Fruit fly (Drosophila melanogaster) whole organism, embryonic: ENCODE measurements around the gene Col4a1.

Experiments
- Bteb2 ChIP-seq: fragments of 200-800 bp; sonication (Bioruptor generic); optimal IDR thresholded peaks from 2 replicates; lab custom pipeline; 2016; ENCODE audit warnings: missing biosample characterization, missing genetic modification characterization
- CG10267 ChIP-seq: fragments of 200-800 bp; sonication (Bioruptor generic); optimal IDR thresholded peaks from 2 replicates; lab custom pipeline; 2018; ENCODE audit warnings: missing biosample characterization, mild to moderate bottlenecking, missing genetic modification characterization, moderate library complexity
- CG10543 ChIP-seq: fragments of 200-800 bp; sonication (Bioruptor generic); optimal IDR thresholded peaks from 3 replicates; lab custom pipeline; 2017; ENCODE audit warnings: missing biosample characterization, mild to moderate bottlenecking, missing genetic modification characterization, moderate library complexity
- CG11560 ChIP-seq: fragments of 200-800 bp; sonication (Bioruptor generic); IDR thresholded peaks from 3 replicates; pipeline ENCODE4 v1.3.6; 2022; ENCODE audit warnings: missing biosample characterization, missing genetic modification characterization
- CG15601 ChIP-seq: fragments of 200-800 bp; sonication (Bioruptor generic); optimal IDR thresholded peaks from 3 replicates; lab custom pipeline; 2019; ENCODE audit warnings: missing biosample characterization, mild to moderate bottlenecking, missing genetic modification characterization, moderate library complexity
- CG16863 ChIP-seq: fragments of 200-800 bp; sonication (Bioruptor generic); optimal IDR thresholded peaks from 3 replicates; lab custom pipeline; 2016; ENCODE audit warnings: missing biosample characterization, missing genetic modification characterization
- CG2889 ChIP-seq: fragments of 200-800 bp; sonication (Bioruptor generic); IDR thresholded peaks from 3 replicates; pipeline ENCODE4 v1.3.6; 2022; ENCODE audit warnings: missing biosample characterization, missing genetic modification characterization
- CG31388 ChIP-seq: fragments of 200-800 bp; sonication (Bioruptor generic); optimal IDR thresholded peaks from 2 replicates; lab custom pipeline; 2016; ENCODE audit warnings: missing biosample characterization, missing genetic modification characterization
- CG32767 ChIP-seq: fragments of 200-800 bp; sonication (Bioruptor generic); IDR thresholded peaks from 2 replicates; pipeline ENCODE4 v1.3.6; 2022; ENCODE audit warnings: missing biosample characterization, missing genetic modification characterization
- CG33557 ChIP-seq: fragments of 200-800 bp; sonication (Bioruptor generic); optimal IDR thresholded peaks from 2 replicates; lab custom pipeline; 2019; ENCODE audit warnings: missing biosample characterization, mild to moderate bottlenecking, missing genetic modification characterization, moderate library complexity
- CG3838 ChIP-seq: fragments of 200-800 bp; sonication (Bioruptor generic); optimal IDR thresholded peaks from 3 replicates; lab custom pipeline; 2016; ENCODE audit warnings: missing biosample characterization, missing genetic modification characterization
- CG42726 ChIP-seq: fragments of 200-800 bp; sonication (Bioruptor generic); IDR thresholded peaks from 2 replicates; pipeline ENCODE4 v1.3.6; 2022; ENCODE audit warnings: missing biosample characterization, missing genetic modification characterization; ENCODE audit not compliant: partially characterized antibody
- CG7928 ChIP-seq: fragments of 200-800 bp; sonication (Bioruptor generic); optimal IDR thresholded peaks from 2 replicates; lab custom pipeline; 2017; ENCODE audit warnings: missing biosample characterization, mild to moderate bottlenecking, missing genetic modification characterization
- CG8388 ChIP-seq: fragments of 200-800 bp; sonication (Bioruptor generic); optimal IDR thresholded peaks from 2 replicates; lab custom pipeline; 2019; ENCODE audit warnings: missing biosample characterization, mild to moderate bottlenecking, missing genetic modification characterization, moderate library complexity
- CG8478 ChIP-seq: fragments of >200 bp; optimal IDR thresholded peaks from 2 replicates; lab custom pipeline; 2018
- CG9215 ChIP-seq: fragments of 200-800 bp; sonication (Bioruptor generic); IDR thresholded peaks from 2 replicates; pipeline ENCODE4 v1.3.6; 2022; ENCODE audit warnings: missing biosample characterization, missing genetic modification characterization
- Chrac-16 ChIP-seq: fragments of 200-800 bp; sonication (Bioruptor generic); optimal IDR thresholded peaks from 3 replicates; lab custom pipeline; 2016; ENCODE audit warnings: missing biosample characterization, missing genetic modification characterization
- Dad ChIP-seq: fragments of 200-800 bp; sonication (Bioruptor generic); optimal IDR thresholded peaks from 3 replicates; lab custom pipeline; 2016; ENCODE audit warnings: missing biosample characterization, missing genetic modification characterization
- Doc3 ChIP-seq: fragments of 200-800 bp; sonication (Bioruptor generic); IDR thresholded peaks from 3 replicates; pipeline ENCODE4 v1.3.6; 2022; ENCODE audit warnings: missing biosample characterization, missing genetic modification characterization; ENCODE audit not compliant: partially characterized antibody
- E2f2 ChIP-seq: fragments of 200-800 bp; sonication (Bioruptor generic); IDR thresholded peaks from 2 replicates; pipeline ENCODE4 v1.3.6; 2022; ENCODE audit warnings: missing biosample characterization, missing genetic modification characterization
- Fer2 ChIP-seq: fragments of 200-800 bp; sonication (Bioruptor generic); optimal IDR thresholded peaks from 2 replicates; lab custom pipeline; 2018; ENCODE audit warnings: missing biosample characterization, mild to moderate bottlenecking, missing genetic modification characterization, moderate library complexity
- HLH4C ChIP-seq: fragments of 200-800 bp; sonication (Bioruptor generic); IDR thresholded peaks from 3 replicates; pipeline ENCODE4 v1.3.6; 2022; ENCODE audit warnings: missing biosample characterization, missing genetic modification characterization; ENCODE audit not compliant: partially characterized antibody
- Hr39 ChIP-seq: fragments of >200 bp; optimal IDR thresholded peaks from 2 replicates; lab custom pipeline; 2017
- Six4 ChIP-seq: fragments of 200-800 bp; sonication (Bioruptor generic); optimal IDR thresholded peaks from 2 replicates; lab custom pipeline; 2016; ENCODE audit warnings: missing biosample characterization, missing genetic modification characterization
- Xrp1 ChIP-seq: fragments of 200-800 bp; sonication (Bioruptor generic); IDR thresholded peaks from 2 replicates; pipeline ENCODE4 v1.3.6; 2022; ENCODE audit warnings: missing biosample characterization, missing genetic modification characterization
- YL-1 ChIP-seq: fragments of 200-800 bp; sonication (Bioruptor generic); optimal IDR thresholded peaks from 3 replicates; lab custom pipeline; 2017; ENCODE audit warnings: missing biosample characterization, mild to moderate bottlenecking, missing genetic modification characterization
- aop ChIP-seq: fragments of 200-800 bp; sonication (Bioruptor generic); IDR thresholded peaks from 2 replicates; pipeline ENCODE4 v1.3.6; 2022; ENCODE audit warnings: missing biosample characterization, missing genetic modification characterization
- ato ChIP-seq: fragments of 200-800 bp; sonication (Bioruptor generic); IDR thresholded peaks from 2 replicates; pipeline ENCODE4 v1.3.6; 2022; ENCODE audit warnings: missing biosample characterization, missing genetic modification characterization; ENCODE audit not compliant: partially characterized antibody
- az2 ChIP-seq: fragments of 200-800 bp; sonication (Bioruptor generic); optimal IDR thresholded peaks from 3 replicates; lab custom pipeline; 2016; ENCODE audit warnings: missing biosample characterization, missing genetic modification characterization
- cas ChIP-seq: fragments of 200-800 bp; sonication (Bioruptor generic); IDR thresholded peaks from 2 replicates; pipeline ENCODE4 v1.3.6; 2022; ENCODE audit warnings: missing biosample characterization, missing genetic modification characterization
- crol ChIP-seq: fragments of 200-800 bp; sonication (Bioruptor generic); IDR thresholded peaks from 2 replicates; pipeline ENCODE4 v1.3.6; 2022; ENCODE audit warnings: missing biosample characterization, missing genetic modification characterization
- danr ChIP-seq: fragments of 200-800 bp; sonication (Bioruptor generic); IDR thresholded peaks from 2 replicates; pipeline ENCODE4 v1.3.6; 2022; ENCODE audit warnings: missing biosample characterization, missing genetic modification characterization
- dysf ChIP-seq: fragments of 200-800 bp; sonication (Bioruptor generic); IDR thresholded peaks from 3 replicates; pipeline ENCODE4 v1.3.6; 2022; ENCODE audit warnings: missing biosample characterization, missing genetic modification characterization
- emc ChIP-seq: fragments of 200-800 bp; sonication (Bioruptor generic); optimal IDR thresholded peaks from 2 replicates; lab custom pipeline; 2016; ENCODE audit warnings: missing biosample characterization, missing genetic modification characterization
- esg ChIP-seq: fragments of 200-800 bp; sonication (Bioruptor generic); conservative IDR thresholded peaks from 2 replicates; pipeline ENCODE4 v1.3.6; 2022; ENCODE audit warnings: missing biosample characterization, missing genetic modification characterization
- ftz-f1 ChIP-seq: fragments of 200-800 bp; sonication (Bioruptor generic); optimal IDR thresholded peaks from 2 replicates; lab custom pipeline; 2016; ENCODE audit warnings: missing biosample characterization, missing genetic modification characterization
- gro ChIP-seq: fragments of 200-800 bp; sonication (Bioruptor generic); optimal IDR thresholded peaks from 2 replicates; lab custom pipeline; 2016; ENCODE audit warnings: missing biosample characterization, missing genetic modification characterization
- ham ChIP-seq: fragments of 200-800 bp; sonication (Bioruptor generic); IDR thresholded peaks from 2 replicates; pipeline ENCODE4 v1.3.6; 2022; ENCODE audit warnings: missing biosample characterization, missing genetic modification characterization
- inv ChIP-seq: fragments of 200-800 bp; sonication (Bioruptor generic); IDR thresholded peaks from 2 replicates; pipeline ENCODE4 v1.3.6; 2022; ENCODE audit warnings: missing biosample characterization, missing genetic modification characterization; ENCODE audit not compliant: partially characterized antibody
- ken ChIP-seq: fragments of 200-800 bp; sonication (Bioruptor generic); IDR thresholded peaks from 3 replicates; pipeline ENCODE4 v1.3.6; 2022; ENCODE audit warnings: missing biosample characterization, missing genetic modification characterization
- lilli ChIP-seq: fragments of 200-800 bp; sonication (Bioruptor generic); optimal IDR thresholded peaks from 3 replicates; lab custom pipeline; 2016; ENCODE audit warnings: missing biosample characterization, missing genetic modification characterization
- nmo ChIP-seq: fragments of 200-800 bp; sonication (Bioruptor generic); optimal IDR thresholded peaks from 2 replicates; lab custom pipeline; 2018; ENCODE audit warnings: missing biosample characterization, mild to moderate bottlenecking, missing genetic modification characterization, moderate library complexity
- otp ChIP-seq: fragments of 200-800 bp; sonication (Bioruptor generic); IDR thresholded peaks from 3 replicates; pipeline ENCODE4, ENCODE4 v1.3.6; 2022; ENCODE audit warnings: missing biosample characterization, missing genetic modification characterization
- slbo ChIP-seq: fragments of 200-800 bp; sonication (Bioruptor generic); IDR thresholded peaks from 2 replicates; pipeline ENCODE4 v1.3.6; 2022; ENCODE audit warnings: missing biosample characterization, missing genetic modification characterization
- so ChIP-seq: fragments of 200-800 bp; sonication (Bioruptor generic); IDR thresholded peaks from 3 replicates; pipeline ENCODE4 v1.3.6; 2022; ENCODE audit warnings: missing biosample characterization, missing genetic modification characterization
- sob ChIP-seq: fragments of 200-800 bp; sonication (Bioruptor generic); IDR thresholded peaks from 2 replicates; pipeline ENCODE4 v1.3.6; 2022; ENCODE audit warnings: missing biosample characterization, missing genetic modification characterization
- ssp ChIP-seq: fragments of 200-800 bp; sonication (Bioruptor generic); IDR thresholded peaks from 2 replicates; pipeline ENCODE4 v1.3.6; 2022; ENCODE audit warnings: missing biosample characterization, missing genetic modification characterization
- tna ChIP-seq: fragments of 200-800 bp; sonication (Bioruptor generic); IDR thresholded peaks from 2 replicates; pipeline ENCODE4 v1.3.6; 2022; ENCODE audit warnings: missing biosample characterization, missing genetic modification characterization; ENCODE audit not compliant: partially characterized antibody
- vvl ChIP-seq: fragments of 200-800 bp; sonication (Bioruptor generic); IDR thresholded peaks from 2 replicates; pipeline ENCODE4 v1.3.6; 2022; ENCODE audit warnings: missing biosample characterization, missing genetic modification characterization
- wdn ChIP-seq: fragments of 200-800 bp; sonication (Bioruptor generic); IDR thresholded peaks from 2 replicates; pipeline ENCODE4 v1.3.6; 2022; ENCODE audit warnings: missing biosample characterization, missing genetic modification characterization
- zen2 ChIP-seq: fragments of 200-800 bp; sonication (Bioruptor generic); IDR thresholded peaks from 3 replicates; pipeline ENCODE4 v1.3.6; 2022; ENCODE audit warnings: missing biosample characterization, missing genetic modification characterization; ENCODE audit not compliant: partially characterized antibody

Gene Col4a1

dm6 chr2L:5052367-5052914, 23.0 kb downstream of the Col4a1 start, which contains the start of gene senju (continued):
- peak; percentile 50 for TF ChIP-seq Bteb2
- TF ChIP-seq CG9215: peak; percentile 62
- peak; percentile 62 for TF ChIP-seq Fer2 (tag; lab: Kevin White, UChicago)
- TF ChIP-seq ftz-f1 (GFP tag; lab: Kevin White, UChicago): peak; percentile 75
- TF ChIP-seq dysf (GFP tag; lab: Robert Waterston, UW): peak; percentile 89
- peak; percentile 36; the same call in 1 of the 2 replicates for TF ChIP-seq CG42726 (GFP tag; lab: Robert Waterston, UW)
- no peak for TF ChIP-seq tna
- peak; percentile 57 for TF ChIP-seq otp
- peak; percentile 66 for TF ChIP-seq wdn (GFP tag; lab: Robert Waterston, UW)
- TF ChIP-seq CG15601: peak; percentile 45
- peak; percentile 33 for TF ChIP-seq CG3838 (GFP tag; lab: Kevin White, UChicago)
- TF ChIP-seq Chrac-16: peak; percentile 90
- peak; percentile 62 for TF ChIP-seq ssp (GFP tag; lab: Robert Waterston, UW)
- TF ChIP-seq CG8478 (lab: Kevin White, UChicago): no peak
- TF ChIP-seq ato: peak; percentile 66
- peak; percentile 99 for TF ChIP-seq YL-1 (GFP tag; lab: Kevin White, UChicago)
- TF ChIP-seq emc: peak; percentile 78
- TF ChIP-seq ham: peak; percentile 40; the same call in 1 of the 2 replicates
- no peak for TF ChIP-seq CG11560 (tag; lab: Robert Waterston, UW)
- peak; percentile 55; the same call in 1 of the 2 replicates for TF ChIP-seq E2f2 (GFP tag; lab: Robert Waterston, UW)
- peak; percentile 88 for TF ChIP-seq az2 (GFP tag; lab: Kevin White, UChicago)
- TF ChIP-seq CG10267 (tag; lab: Kevin White, UChicago): peak; percentile 99
- no peak for TF ChIP-seq zen2 (GFP tag; lab: Robert Waterston, UW)
- peak; percentile 81 for TF ChIP-seq ken (GFP tag; lab: Robert Waterston, UW)
- TF ChIP-seq inv (GFP tag; lab: Robert Waterston, UW): no peak; the same call in 1 of the 2 replicates
- TF ChIP-seq lilli (GFP tag; lab: Kevin White, UChicago): peak; percentile 94
- TF ChIP-seq Hr39 (lab: Kevin White, UChicago): peak; percentile 62
- peak; percentile 65 for TF ChIP-seq nmo
- TF ChIP-seq CG31388 (GFP tag; lab: Kevin White, UChicago): peak; percentile 4
- peak; percentile 81; the same call in 1 of the 2 replicates for TF ChIP-seq Xrp1 (GFP tag; lab: Robert Waterston, UW)
- TF ChIP-seq Six4: peak; percentile 84
- 0 out of 2 replicates have a peak, but pooled peaks have one; percentile 46 for TF ChIP-seq danr
- TF ChIP-seq vvl (GFP tag; lab: Robert Waterston, UW): peak; percentile 96
- TF ChIP-seq Dad (GFP tag; lab: Kevin White, UChicago): peak; percentile 88
- peak; percentile 54; the same call in 1 of the 2 replicates for TF ChIP-seq cas (GFP tag; lab: Robert Waterston, UW)
- peak; percentile 75; the same call in 2 of the 3 replicates for TF ChIP-seq so (GFP tag; lab: Robert Waterston, UW)
- peak; percentile 32 for TF ChIP-seq CG7928 (GFP tag; lab: Kevin White, UChicago)
- peak; percentile 90 for TF ChIP-seq gro (GFP tag; lab: Kevin White, UChicago)
- peak; percentile 84 for TF ChIP-seq sob (GFP tag; lab: Robert Waterston, UW)
- peak; percentile 28; the same call in 1 of the 2 replicates for TF ChIP-seq crol
- peak; percentile 71 for TF ChIP-seq CG2889
- TF ChIP-seq CG10543 (GFP tag; lab: Kevin White, UChicago): peak; percentile 88
- peak; percentile 64; the same call in 1 of the 2 replicates for TF ChIP-seq CG32767 (GFP tag; lab: Robert Waterston, UW)
- TF ChIP-seq slbo (GFP tag; lab: Robert Waterston, UW): peak; percentile 83
- TF ChIP-seq CG16863 (GFP tag; lab: Kevin White, UChicago): peak; percentile 85
- TF ChIP-seq esg (GFP tag; lab: Robert Waterston, UW): peak; percentile 67
- TF ChIP-seq HLH4C (GFP tag; lab: Robert Waterston, UW): 0 out of 3 replicates have a peak, but pooled peaks have one; percentile 27
- TF ChIP-seq Doc3: no peak
- TF ChIP-seq aop: peak; percentile 40; the same call in 1 of the 2 replicates
- peak; percentile 81 for TF ChIP-seq CG8388
- TF ChIP-seq CG33557 (GFP tag; lab: Kevin White, UChicago): peak; percentile 72
